Fruit fly (Drosophila melanogaster) whole organism, wandering third instar larva: ENCODE data around the gene hemo.

Experiments
- Dfd ChIP-seq: fragments of >200 bp; optimal IDR thresholded peaks from 2 replicates; lab custom pipeline; 2017; ENCODE audit warnings: missing biosample characterization, missing genetic modification characterization
- Hr78 ChIP-seq: fragments of >200 bp; optimal IDR thresholded peaks from 2 replicates; lab custom pipeline; 2017; ENCODE audit warnings: missing biosample characterization, missing genetic modification characterization
- Myc ChIP-seq: fragments of >200 bp; optimal IDR thresholded peaks from 2 replicates; lab custom pipeline; 2017
- fru ChIP-seq: fragments of 200-800 bp; sonication (Bioruptor generic); optimal IDR thresholded peaks from 3 replicates; lab custom pipeline; 2016; ENCODE audit warnings: missing biosample characterization, mild to moderate bottlenecking, missing genetic modification characterization
- h ChIP-seq: fragments of 200-800 bp; sonication (Bioruptor generic); optimal IDR thresholded peaks from 3 replicates; lab custom pipeline; 2016; ENCODE audit warnings: missing biosample characterization, mild to moderate bottlenecking, missing genetic modification characterization
- pan ChIP-seq: fragments of >200 bp; optimal IDR thresholded peaks from 2 replicates; lab custom pipeline; 2017
- rgr ChIP-seq: fragments of 200-800 bp; sonication (Bioruptor generic); optimal IDR thresholded peaks from 3 replicates; lab custom pipeline; 2016; ENCODE audit warnings: missing biosample characterization, mild to moderate bottlenecking, missing genetic modification characterization
- usp ChIP-seq: fragments of >200 bp; optimal IDR thresholded peaks from 2 replicates; lab custom pipeline; 2017; ENCODE audit warnings: missing biosample characterization, missing genetic modification characterization

- TF ChIP-seq h (GFP tag; lab: Kevin White, UChicago): no peak
- TF ChIP-seq fru: no peak
- no peak for TF ChIP-seq Hr78 (GFP tag; lab: Kevin White, UChicago)
- no peak for TF ChIP-seq rgr (GFP tag; lab: Kevin White, UChicago)
- TF ChIP-seq usp (GFP tag; lab: Kevin White, UChicago): no peak
- TF ChIP-seq Myc: no peak
- no peak for TF ChIP-seq pan (lab: Kevin White, UChicago)
- TF ChIP-seq Dfd: no peak
These were observed 33.4 kb upstream of the hemo start, which contains the start of gene Tssk for dm6 chr3R:18598391-18598790.
